Worm (Caenorhabditis elegans) whole organism, L2 larva: Measurements from ENCODE around the gene F53E10.1.

Experiments
- ZK546.5 ChIP-seq: sonication (generic microtip); optimal IDR thresholded peaks from 2 replicates; lab custom pipeline; 2017; ENCODE audit warnings: missing biosample characterization, missing genetic modification characterization
- lin-39 ChIP-seq: fragments of 150-350 bp; optimal IDR thresholded peaks from 2 replicates; lab custom pipeline; 2014; ENCODE audit warnings: missing biosample characterization, missing genetic modification reagents, missing genetic modification characterization

DNA sequence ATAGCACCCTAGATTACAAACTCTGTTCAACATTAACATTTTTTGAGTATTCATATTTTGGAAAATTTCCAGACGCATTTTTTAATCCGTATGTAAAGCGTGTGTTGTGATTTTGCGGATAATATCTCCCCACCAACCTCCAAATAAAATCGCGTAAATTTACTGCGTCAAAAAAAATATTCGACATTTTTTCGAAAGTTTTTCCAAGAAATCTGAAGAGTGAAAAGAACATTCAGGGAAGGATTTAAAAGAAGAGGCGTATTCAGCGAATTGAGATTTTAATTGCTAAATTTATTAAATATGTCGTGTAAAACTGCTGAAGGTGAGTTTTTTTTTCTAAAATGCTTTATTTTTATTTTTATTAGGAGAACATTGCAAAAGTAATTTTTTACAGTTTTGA is 41.2 kb upstream of the F53E10.1 start, which contains the start of gene nhr-290:
- TF ChIP-seq lin-39 (tag; lab: Kevin White, UChicago) (no peak), ZK546.5 (tag; lab: Kevin White, UChicago) (no peak)
